Comparison of ENCODE assay signal across 5 fruit fly cellular contexts in genomic region chr3L:17925180-17925753, dm6.
TF ChIP-seq lines count a peak whose summit lies in the region.

No protein-coding gene starts in this region.

- no peak for TF ChIP-seq CTCF in whole organism, embryonic (GFP tag; optimal IDR thresholded peaks at IDR 0.05; lab: Kevin White, UChicago)

TF ChIP-seq in whole organism, adult, 20 proteins besides CTCF, POLR2A, EP300 and RAD21:
- TF ChIP-seq tj (GFP tag; optimal IDR thresholded peaks at IDR 0.05; lab: Kevin White, UChicago) (peak; percentile 22), toe (GFP tag; optimal IDR thresholded peaks at IDR 0.05; lab: Kevin White, UChicago) (no peak), cic (GFP tag; optimal IDR thresholded peaks at IDR 0.05; lab: Kevin White, UChicago) (no peak), CG11617 (GFP tag; optimal IDR thresholded peaks at IDR 0.05; lab: Kevin White, UChicago) (no peak)

TF ChIP-seq in whole organism, embryonic, 481 proteins besides CTCF, POLR2A, EP300 and RAD21:
- TF ChIP-seq Antp (GFP tag; optimal IDR thresholded peaks at IDR 0.05; lab: Kevin White, UChicago) (no peak), CG5953 (GFP tag; IDR thresholded peaks at IDR 0.05; lab: Robert Waterston, UW) (no peak), lbe (GFP tag; optimal IDR thresholded peaks at IDR 0.05; lab: Kevin White, UChicago) (peak; percentile 39)

TF ChIP-seq in whole organism, prepupa, 60 proteins besides CTCF, POLR2A, EP300 and RAD21:
- peak; percentile 11 for TF ChIP-seq Eip93F (GFP tag; optimal IDR thresholded peaks at IDR 0.05; lab: Kevin White, UChicago)
- peak; percentile 6 for TF ChIP-seq Sox14 (GFP tag; optimal IDR thresholded peaks at IDR 0.05; lab: Kevin White, UChicago)
- TF ChIP-seq CG11294 (GFP tag; IDR thresholded peaks at IDR 0.05; lab: Robert Waterston, UW): no peak
- TF ChIP-seq CG8632 (GFP tag; optimal IDR thresholded peaks at IDR 0.05; lab: Kevin White, UChicago): no peak
- TF ChIP-seq Lpt (GFP tag; optimal IDR thresholded peaks at IDR 0.05; lab: Kevin White, UChicago): no peak
- TF ChIP-seq vri (GFP tag; optimal IDR thresholded peaks at IDR 0.05; lab: Kevin White, UChicago): peak; percentile 76
- TF ChIP-seq svp (GFP tag; lab: Kevin White, UChicago): peak; percentile 80
- peak in 1 of 2 experiments; percentile 21 for TF ChIP-seq ss (GFP tag; optimal IDR thresholded peaks at IDR 0.05; lab: Kevin White, UChicago)
- TF ChIP-seq Met (GFP tag; optimal IDR thresholded peaks at IDR 0.05; lab: Kevin White, UChicago): peak; percentile 2
- peak; percentile 27 for TF ChIP-seq CG6808 (GFP tag; optimal IDR thresholded peaks at IDR 0.05; lab: Kevin White, UChicago)
- no peak for TF ChIP-seq CG15336 (GFP tag; IDR thresholded peaks at IDR 0.05; lab: Robert Waterston, UW)
- no peak for TF ChIP-seq salr (GFP tag; optimal IDR thresholded peaks at IDR 0.05; lab: Kevin White, UChicago)
- peak; percentile 58 for TF ChIP-seq Eip78C (GFP tag; lab: Kevin White, UChicago)
- TF ChIP-seq CG8119 (GFP tag; IDR thresholded peaks at IDR 0.05; lab: Robert Waterston, UW): 0 out of 3 replicates have a peak, but pooled peaks have one; percentile 32
- peak; percentile 4 for TF ChIP-seq CG31627 (GFP tag; optimal IDR thresholded peaks at IDR 0.05; lab: Kevin White, UChicago)
- TF ChIP-seq CG6163 (GFP tag; IDR thresholded peaks at IDR 0.05; lab: Robert Waterston, UW): 0 out of 3 replicates have a peak, but pooled peaks have one; percentile 10
- TF ChIP-seq CG10669 (GFP tag; optimal IDR thresholded peaks at IDR 0.05; lab: Kevin White, UChicago): peak; percentile 23

TF ChIP-seq in whole organism, pupa, 21 proteins besides CTCF, POLR2A, EP300 and RAD21:
- TF ChIP-seq CG14655 (GFP tag; optimal IDR thresholded peaks at IDR 0.05; lab: Kevin White, UChicago): peak; percentile 25
- no peak for TF ChIP-seq CG4496 (GFP tag; IDR thresholded peaks at IDR 0.05; lab: Robert Waterston, UW)
- peak; percentile 22 for TF ChIP-seq Pif1B (GFP tag; optimal IDR thresholded peaks at IDR 0.05; lab: Kevin White, UChicago)
- no peak for TF ChIP-seq CG17806 (tag; optimal IDR thresholded peaks at IDR 0.05; lab: Kevin White, UChicago)
- TF ChIP-seq Snoo (tag; optimal IDR thresholded peaks at IDR 0.05; lab: Kevin White, UChicago): no peak
- no peak for TF ChIP-seq CG9948 (tag; optimal IDR thresholded peaks at IDR 0.05; lab: Kevin White, UChicago)
- TF ChIP-seq CG13204 (GFP tag; optimal IDR thresholded peaks at IDR 0.05; lab: Kevin White, UChicago): peak; percentile 37
- TF ChIP-seq CG34367 (tag; optimal IDR thresholded peaks at IDR 0.05; lab: Kevin White, UChicago): no peak
- TF ChIP-seq rn (GFP tag; IDR thresholded peaks at IDR 0.05; lab: Robert Waterston, UW): no peak
- TF ChIP-seq EcR (GFP tag; optimal IDR thresholded peaks at IDR 0.05; lab: Kevin White, UChicago): peak; percentile 99

TF ChIP-seq in whole organism, wandering third instar larva, 38 proteins besides CTCF, POLR2A, EP300 and RAD21:
- TF ChIP-seq woc (GFP tag; optimal IDR thresholded peaks at IDR 0.05; lab: Kevin White, UChicago) (no peak), dsf (GFP tag; optimal IDR thresholded peaks at IDR 0.05; lab: Kevin White, UChicago; ENCODE audit: borderline replicate concordance) (no peak), fru (GFP tag; optimal IDR thresholded peaks at IDR 0.05; lab: Kevin White, UChicago) (peak; percentile 16), tai (GFP tag; optimal IDR thresholded peaks at IDR 0.05; lab: Kevin White, UChicago) (peak; percentile 38), CG9705 (GFP tag; optimal IDR thresholded peaks at IDR 0.05; lab: Kevin White, UChicago) (no peak), CrebA (GFP tag; optimal IDR thresholded peaks at IDR 0.05; lab: Kevin White, UChicago; ENCODE audit: borderline replicate concordance) (peak; percentile 74), GATAd (GFP tag; optimal IDR thresholded peaks at IDR 0.05; lab: Kevin White, UChicago) (no peak), br (GFP tag; optimal IDR thresholded peaks at IDR 0.05; lab: Kevin White, UChicago) (no peak), h (GFP tag; optimal IDR thresholded peaks at IDR 0.05; lab: Kevin White, UChicago) (peak; percentile 43), Hr83 (GFP tag; optimal IDR thresholded peaks at IDR 0.05; lab: Kevin White, UChicago; ENCODE audit: poor library complexity, severe bottlenecking) (no peak), Rel (GFP tag; optimal IDR thresholded peaks at IDR 0.05; lab: Kevin White, UChicago) (no peak), Rel (tag; optimal IDR thresholded peaks at IDR 0.05; lab: Kevin White, UChicago) (peak; percentile 73), dmrt93B (GFP tag; optimal IDR thresholded peaks at IDR 0.05; lab: Kevin White, UChicago) (no peak), Mio (GFP tag; optimal IDR thresholded peaks at IDR 0.05; lab: Kevin White, UChicago) (no peak), OdsH (GFP tag; optimal IDR thresholded peaks at IDR 0.05; lab: Kevin White, UChicago) (peak; percentile 1), Sp1 (GFP tag; optimal IDR thresholded peaks at IDR 0.05; lab: Kevin White, UChicago) (peak; percentile 32), ey (GFP tag; optimal IDR thresholded peaks at IDR 0.05; lab: Kevin White, UChicago) (peak; percentile 12), Dfd (GFP tag; optimal IDR thresholded peaks at IDR 0.05; lab: Kevin White, UChicago) (no peak), HLH106 (tag; optimal IDR thresholded peaks at IDR 0.05; lab: Kevin White, UChicago) (peak; percentile 32), Abd-B (GFP tag; optimal IDR thresholded peaks at IDR 0.05; lab: Kevin White, UChicago) (no peak), Hnf4 (GFP tag; optimal IDR thresholded peaks at IDR 0.05; lab: Kevin White, UChicago) (peak; percentile 7), sage (GFP tag; optimal IDR thresholded peaks at IDR 0.05; lab: Kevin White, UChicago) (peak; percentile 15)
